Fruit fly (Drosophila melanogaster): ENCODE data around the gene p38c.

Gene p38c

DNA sequence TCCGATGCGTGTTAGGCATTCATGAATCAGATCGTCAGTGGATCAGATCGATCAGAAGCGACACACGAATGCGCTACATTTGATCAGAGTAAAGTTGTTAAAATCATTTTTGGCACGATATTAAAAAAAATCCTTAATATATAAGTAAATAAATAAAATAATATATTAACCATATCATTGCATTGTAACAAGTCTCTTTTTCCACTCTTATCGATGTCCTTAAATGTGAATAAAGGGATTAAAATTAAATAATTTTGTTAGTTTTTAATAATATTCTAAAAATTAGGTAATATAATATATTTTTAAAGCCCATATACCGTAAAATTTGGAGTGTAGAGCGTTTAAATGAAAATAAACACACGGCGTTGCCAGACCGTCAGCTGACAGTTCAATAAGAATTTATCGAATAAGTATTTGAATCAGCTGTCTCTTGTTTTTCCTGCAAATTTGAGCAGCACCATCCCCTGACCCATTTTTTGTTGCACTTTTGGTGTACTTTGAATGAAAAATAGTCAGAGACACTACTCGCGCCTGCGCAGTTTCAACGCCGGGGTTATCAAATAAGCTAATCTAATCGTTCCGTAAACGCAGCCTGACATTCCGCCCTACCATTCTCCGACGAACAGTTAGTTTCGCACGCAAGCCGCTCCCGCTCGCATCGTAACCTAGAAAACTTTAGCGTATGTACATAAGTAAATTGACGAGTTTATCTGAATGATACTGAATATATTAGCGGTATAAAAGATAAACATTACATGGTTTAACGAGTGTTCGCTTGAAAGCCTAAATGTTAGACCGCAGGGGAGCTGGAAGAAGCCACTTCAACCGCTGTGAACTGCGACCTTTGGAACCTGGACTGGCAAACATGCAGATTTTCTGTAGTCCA lies 2.2 kb upstream of the p38c start, which contains the start of the genes p38a and CG6178 (continued):
- peak; percentile 89 to 97 for TF ChIP-seq salr (GFP tag; optimal IDR thresholded peaks at IDR 0.05)
- TF ChIP-seq Sox14 (GFP tag; optimal IDR thresholded peaks at IDR 0.05) = peak; percentile 91
- TF ChIP-seq CG10631 (GFP tag; optimal IDR thresholded peaks at IDR 0.05) = peak; percentile 99
- peak; percentile 97 for TF ChIP-seq esn (GFP tag; optimal IDR thresholded peaks at IDR 0.05)
- TF ChIP-seq CG6808 (GFP tag; optimal IDR thresholded peaks at IDR 0.05) = peak; percentile 95
- peak; percentile 88 for TF ChIP-seq CG8319 (GFP tag; optimal IDR thresholded peaks at IDR 0.05)
- peak; percentile 99 for TF ChIP-seq CG6276 (GFP tag; optimal IDR thresholded peaks at IDR 0.05)
- peak; percentile 72 for TF ChIP-seq fd85E (GFP tag; optimal IDR thresholded peaks at IDR 0.05)
- peak; percentile 98 for TF ChIP-seq eg (GFP tag; IDR thresholded peaks at IDR 0.05)
- peak; percentile 96 for TF ChIP-seq CG9139 (GFP tag; optimal IDR thresholded peaks at IDR 0.05)
- TF ChIP-seq CG6854 (GFP tag; optimal IDR thresholded peaks at IDR 0.05) = peak; percentile 95
- peak; percentile 98 for TF ChIP-seq Gug (GFP tag; IDR thresholded peaks at IDR 0.05)
- TF ChIP-seq net (GFP tag; optimal IDR thresholded peaks at IDR 0.05) = peak; percentile 91
- peak; percentile 99 for TF ChIP-seq CG3032 (tag; optimal IDR thresholded peaks at IDR 0.05)
- peak; percentile 96 for TF ChIP-seq spab (GFP tag; optimal IDR thresholded peaks at IDR 0.05)
- peak; percentile 93 for TF ChIP-seq CG11762 (GFP tag; optimal IDR thresholded peaks at IDR 0.05; ENCODE audit: insufficient read depth)
- peak; percentile 91 for TF ChIP-seq Met (GFP tag; optimal IDR thresholded peaks at IDR 0.05)
- TF ChIP-seq CG32006 (GFP tag; optimal IDR thresholded peaks at IDR 0.05) = peak; percentile 100
- TF ChIP-seq topi (GFP tag; optimal IDR thresholded peaks at IDR 0.05) = peak; percentile 92
- peak; percentile 97 for TF ChIP-seq CG6163 (GFP tag; IDR thresholded peaks at IDR 0.05)
- peak; percentile 99 for TF ChIP-seq CG15336 (GFP tag; IDR thresholded peaks at IDR 0.05)
- TF ChIP-seq fkh (GFP tag; optimal IDR thresholded peaks at IDR 0.05) = peak; percentile 86
- peak; percentile 99 for TF ChIP-seq achi (GFP tag; optimal IDR thresholded peaks at IDR 0.05)
- no peak for TF ChIP-seq Hr38 (GFP tag; optimal IDR thresholded peaks at IDR 0.05)
- TF ChIP-seq CG8119 (GFP tag; IDR thresholded peaks at IDR 0.05) = peak; percentile 100
- peak; percentile 98 for TF ChIP-seq OdsH (GFP tag; optimal IDR thresholded peaks at IDR 0.05)
- peak; percentile 72 for TF ChIP-seq Ets21C (GFP tag; optimal IDR thresholded peaks at IDR 0.05)
- TF ChIP-seq Sox102F (GFP tag; optimal IDR thresholded peaks at IDR 0.05) = peak; percentile 93
- peak; percentile 92 for TF ChIP-seq lz (GFP tag; optimal IDR thresholded peaks at IDR 0.05)

dm6 chr3R:24148838-24149237 lies 1.2 kb downstream of the p38c start, which contains the start of gene Slimp:
Slimp (minus strand) TSS chr3R:24148967.
- TF ChIP-seq fkh (GFP tag; optimal IDR thresholded peaks at IDR 0.05) (no peak), esn (GFP tag; optimal IDR thresholded peaks at IDR 0.05) (peak; percentile 55), Sox14 (GFP tag; optimal IDR thresholded peaks at IDR 0.05) (peak; percentile 5), CG6808 (GFP tag; optimal IDR thresholded peaks at IDR 0.05) (no peak), Sox15 (GFP tag; optimal IDR thresholded peaks at IDR 0.05) (no peak), eg (GFP tag; IDR thresholded peaks at IDR 0.05) (no peak), CG3032 (tag; optimal IDR thresholded peaks at IDR 0.05) (peak; percentile 14), CG6276 (GFP tag; optimal IDR thresholded peaks at IDR 0.05) (no peak), Ets21C (GFP tag; optimal IDR thresholded peaks at IDR 0.05) (no peak), fd85E (GFP tag; optimal IDR thresholded peaks at IDR 0.05) (no peak), Eip93F (GFP tag; optimal IDR thresholded peaks at IDR 0.05) (no peak), CG16779 (tag; optimal IDR thresholded peaks at IDR 0.05) (no peak), Hr39 (GFP tag; optimal IDR thresholded peaks at IDR 0.05) (peak; percentile 1), Lpt (GFP tag; optimal IDR thresholded peaks at IDR 0.05) (no peak), OdsH (GFP tag; optimal IDR thresholded peaks at IDR 0.05) (peak; percentile 33), Ets96B (tag; optimal IDR thresholded peaks at IDR 0.05) (peak; percentile 3), CG3919 (GFP tag; optimal IDR thresholded peaks at IDR 0.05) (no peak), Eip75B (GFP tag; optimal IDR thresholded peaks at IDR 0.05) (peak; percentile 18), achi (GFP tag; optimal IDR thresholded peaks at IDR 0.05) (peak; percentile 26), CG6163 (GFP tag; IDR thresholded peaks at IDR 0.05) (peak; percentile 53; the same call in 1 of the 3 replicates), CG1621 (tag; optimal IDR thresholded peaks at IDR 0.05) (no peak), CG4318 (GFP tag; optimal IDR thresholded peaks at IDR 0.05) (no peak), CG8119 (GFP tag; IDR thresholded peaks at IDR 0.05) (0 out of 3 replicates have a peak, but pooled peaks have one; percentile 15), vri (GFP tag; optimal IDR thresholded peaks at IDR 0.05) (peak; percentile 46), CG34406 (GFP tag; optimal IDR thresholded peaks at IDR 0.05) (peak; percentile 10), CG7368 (GFP tag; optimal IDR thresholded peaks at IDR 0.05) (no peak), Hr4 (GFP tag; optimal IDR thresholded peaks at IDR 0.05) (peak; percentile 46), CG8319 (GFP tag; optimal IDR thresholded peaks at IDR 0.05) (no peak), Blimp-1 (GFP tag; optimal IDR thresholded peaks at IDR 0.05) (no peak), Sox102F (GFP tag; optimal IDR thresholded peaks at IDR 0.05) (no peak), Met (GFP tag; optimal IDR thresholded peaks at IDR 0.05) (peak; percentile 43), topi (GFP tag; optimal IDR thresholded peaks at IDR 0.05) (peak; percentile 29), svp (GFP tag) (peak; percentile 76), CG10631 (GFP tag; optimal IDR thresholded peaks at IDR 0.05) (peak; percentile 15), cyc (GFP tag; optimal IDR thresholded peaks at IDR 0.05) (no peak)
